Fruit fly (Drosophila melanogaster) whole organism, prepupa: ENCODE measurements around the gene drn.

Experiments used
- CG16779 ChIP-seq: fragments of 200-800 bp; sonication (Bioruptor generic); optimal IDR thresholded peaks from 3 replicates; lab custom pipeline; 2017; ENCODE audit warnings: missing biosample characterization, mild to moderate bottlenecking, missing genetic modification characterization
- CG34406 ChIP-seq: fragments of 200-800 bp; sonication (Bioruptor generic); optimal IDR thresholded peaks from 3 replicates; lab custom pipeline; 2016; ENCODE audit warnings: missing biosample characterization, missing genetic modification characterization
- CG4318 ChIP-seq: fragments of 200-800 bp; sonication (Bioruptor generic); optimal IDR thresholded peaks from 3 replicates; lab custom pipeline; 2017; ENCODE audit warnings: missing biosample characterization, mild to moderate bottlenecking, missing genetic modification characterization
- Eip78C ChIP-seq: fragments of 200-800 bp; sonication (Bioruptor generic); peaks from one replicate; lab custom pipeline; 2016; ENCODE audit warnings: missing biosample characterization, missing genetic modification characterization
- Hr39 ChIP-seq: fragments of 200-800 bp; sonication (Bioruptor generic); optimal IDR thresholded peaks from 2 replicates; lab custom pipeline; 2016; ENCODE audit warnings: missing biosample characterization, missing genetic modification characterization
- Hr4 ChIP-seq: fragments of 200-800 bp; sonication (Bioruptor generic); optimal IDR thresholded peaks from 3 replicates; lab custom pipeline; 2016; ENCODE audit warnings: missing biosample characterization, missing genetic modification characterization
- Lpt ChIP-seq: fragments of 200-800 bp; sonication (Bioruptor generic); optimal IDR thresholded peaks from 3 replicates; lab custom pipeline; 2016; ENCODE audit warnings: missing biosample characterization, missing genetic modification characterization
- lz ChIP-seq: fragments of 200-800 bp; sonication (Bioruptor generic); optimal IDR thresholded peaks from 3 replicates; lab custom pipeline; 2016; ENCODE audit warnings: missing biosample characterization, missing genetic modification characterization
- vri ChIP-seq: fragments of 200-800 bp; sonication (Bioruptor generic); optimal IDR thresholded peaks from 3 replicates; lab custom pipeline; 2016; ENCODE audit warnings: missing biosample characterization, mild to moderate bottlenecking, missing genetic modification characterization

- TF ChIP-seq Lpt (no peak), Hr39 (GFP tag; lab: Kevin White, UChicago) (no peak), lz (no peak), Eip78C (GFP tag; lab: Kevin White, UChicago) (no peak), CG16779 (no peak), vri (GFP tag; lab: Kevin White, UChicago) (no peak), CG34406 (GFP tag; lab: Kevin White, UChicago) (no peak), Hr4 (no peak), CG4318 (no peak)
Observed at dm6 chr3R:9340076-9340315, at the start of gene drn.
